Worm (Caenorhabditis elegans) whole organism, L1 larva: ENCODE results near the gene fbxb-24.

ENCODE experiments used
- C16A3.4 ChIP-seq: fragments of 150-350 bp; optimal IDR thresholded peaks from 2 replicates; lab custom pipeline; 2014; ENCODE audit warnings: missing biosample characterization, missing genetic modification characterization
- aly-2 ChIP-seq: fragments of 150-350 bp; optimal IDR thresholded peaks from 2 replicates; lab custom pipeline; 2014; ENCODE audit warnings: missing biosample characterization, missing genetic modification characterization
- blmp-1 ChIP-seq: fragments of 150-350 bp; optimal IDR thresholded peaks from 2 replicates; lab custom pipeline; 2014; ENCODE audit warnings: missing biosample characterization, missing genetic modification characterization
- egl-27 ChIP-seq, 2 experiments: fragments of 150-350 bp in 1 of 2; sonication (generic microtip); optimal IDR thresholded peaks; 3 replicates each; lab custom pipeline; 2017 to 2018; ENCODE audit warnings: missing biosample characterization in 2 of 2, missing genetic modification characterization in 2 of 2, missing genetic modification reagents in 2 of 2
- elt-2 ChIP-seq: sonication (generic microtip); optimal IDR thresholded peaks from 2 replicates; lab custom pipeline; 2016; ENCODE audit warnings: missing genetic modification characterization, mild to moderate bottlenecking, inconsistent platforms, missing compliant biosample characterization, missing genetic modification reagents
- hlh-17 ChIP-seq: fragments of 200-800 bp; sonication (Bioruptor generic); optimal IDR thresholded peaks from 2 replicates; lab custom pipeline; 2018; ENCODE audit warnings: missing genetic modification characterization, mild to moderate bottlenecking, missing compliant biosample characterization, moderate library complexity, borderline replicate concordance
- lin-14 ChIP-seq: fragments of 200-800 bp; sonication (Bioruptor generic); optimal IDR thresholded peaks from 2 replicates; lab custom pipeline; 2018; ENCODE audit warnings: mild to moderate bottlenecking, missing genetic modification characterization, moderate library complexity, missing compliant biosample characterization
- lsy-2 ChIP-seq, 2 experiments: fragments of 150-350 bp; optimal IDR thresholded peaks; 2 replicates each; lab custom pipeline; 2014; ENCODE audit warnings: missing biosample characterization in 2 of 2, missing genetic modification characterization in 2 of 2
- nhr-28 ChIP-seq: fragments of 150-350 bp; optimal IDR thresholded peaks from 2 replicates; lab custom pipeline; 2014; ENCODE audit warnings: missing biosample characterization, missing genetic modification characterization
- pax-3 ChIP-seq: fragments of 200-800 bp; sonication (Bioruptor generic); optimal IDR thresholded peaks from 2 replicates; lab custom pipeline; 2018; ENCODE audit warnings: mild to moderate bottlenecking, missing genetic modification characterization, moderate library complexity, missing compliant biosample characterization
- swsn-7 ChIP-seq: sonication (generic microtip); optimal IDR thresholded peaks from 2 replicates; lab custom pipeline; 2016; ENCODE audit warnings: missing genetic modification characterization, missing compliant biosample characterization
- tbx-2 ChIP-seq: sonication (generic microtip); optimal IDR thresholded peaks from 2 replicates; lab custom pipeline; 2016; ENCODE audit warnings: missing genetic modification characterization, missing compliant biosample characterization
- unc-30 ChIP-seq: sonication (generic microtip); optimal IDR thresholded peaks from 2 replicates; lab custom pipeline; 2017; ENCODE audit warnings: missing biosample characterization, missing genetic modification characterization
- zag-1 ChIP-seq: fragments of 150-350 bp; optimal IDR thresholded peaks from 2 replicates; lab custom pipeline; 2014; ENCODE audit warnings: missing biosample characterization, missing genetic modification characterization

- TF ChIP-seq pax-3 (tag; lab: Kevin White, UChicago) (no peak), aly-2 (tag; lab: Kevin White, UChicago) (no peak), lin-14 (GFP tag; lab: Kevin White, UChicago) (no peak), blmp-1 (tag; lab: Kevin White, UChicago) (no peak), elt-2 (tag; lab: Kevin White, UChicago) (no peak), C16A3.4 (tag; lab: Kevin White, UChicago) (no peak), hlh-17 (GFP tag; lab: Kevin White, UChicago) (no peak), nhr-28 (no peak), zag-1 (tag; lab: Kevin White, UChicago) (no peak), swsn-7 (tag; lab: Kevin White, UChicago) (no peak), tbx-2 (tag; lab: Kevin White, UChicago) (no peak), lsy-2 (tag; optimal IDR thresholded peaks at IDR 0.05; lab: Kevin White, UChicago) (no peak), egl-27 (tag; optimal IDR thresholded peaks at IDR 0.05; lab: Kevin White, UChicago) (no peak), unc-30 (tag; lab: Kevin White, UChicago) (no peak)
These were observed 6.0 kb upstream of the fbxb-24 start for ce11 chrIII:11902782-11903181.
